Worm (Caenorhabditis elegans): ENCODE measurements around the gene clec-31.

DNA sequence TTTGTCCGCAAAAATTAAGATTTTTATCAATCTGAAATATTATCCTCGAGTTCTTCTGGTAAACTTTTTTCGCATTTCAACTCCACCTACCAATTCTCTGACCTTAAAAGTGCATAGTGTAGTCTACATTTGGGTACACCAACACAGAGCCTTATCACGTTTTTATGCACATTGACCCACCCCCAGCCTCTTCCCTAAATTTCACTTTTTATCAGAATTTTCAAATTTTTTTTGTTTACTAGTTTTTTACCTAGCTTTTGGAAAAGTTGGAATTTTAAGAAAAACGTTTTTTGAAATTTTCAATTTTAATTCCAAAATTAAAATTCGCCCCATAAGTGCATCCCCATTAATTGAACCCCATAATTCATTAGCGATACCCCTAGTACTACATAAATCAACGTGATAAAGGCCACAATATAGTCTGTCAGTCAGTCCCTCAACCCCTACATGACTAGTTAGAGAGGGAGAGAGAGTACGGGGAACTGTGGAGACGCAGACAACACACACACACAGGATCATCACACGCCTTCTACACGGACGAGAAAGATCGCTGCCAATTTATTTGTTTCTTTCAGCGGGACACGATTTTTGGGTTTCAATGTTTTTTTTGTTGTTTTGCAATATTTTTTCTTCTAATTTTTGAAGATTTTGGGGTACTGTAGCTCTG lies 43.2 kb downstream of the clec-31 start:
- TF ChIP-seq F13H6.1 (tag; optimal IDR thresholded peaks at IDR 0.05) (no peak), dmd-4 (tag; optimal IDR thresholded peaks at IDR 0.05; ENCODE audit: borderline replicate concordance) (no peak), ama-1 (optimal IDR thresholded peaks at IDR 0.05) (no peak), unc-86 (tag; optimal IDR thresholded peaks at IDR 0.05) (no peak), nfya-1 (tag; optimal IDR thresholded peaks at IDR 0.05) (no peak), hlh-8 (tag; optimal IDR thresholded peaks at IDR 0.05) (no peak), unc-55 (GFP tag; optimal IDR thresholded peaks at IDR 0.05) (no peak), pqm-1 (tag; optimal IDR thresholded peaks at IDR 0.05) (no peak), zip-5 (tag; optimal IDR thresholded peaks at IDR 0.05) (no peak)
